Worm (Caenorhabditis elegans) whole organism, L4 larva: ENCODE results near the gene R04E5.7.

Experiments
- ZK546.5 ChIP-seq, 2 experiments: sonication (generic microtip); optimal IDR thresholded peaks; 2 replicates each; lab custom pipeline; 2017; ENCODE audit warnings: missing biosample characterization in 2 of 2, missing genetic modification characterization in 2 of 2
- egl-27 ChIP-seq: sonication (generic microtip); optimal IDR thresholded peaks from 3 replicates; lab custom pipeline; 2017; ENCODE audit warnings: missing biosample characterization, missing genetic modification reagents, missing genetic modification characterization
- fkh-10 ChIP-seq: fragments of 150-350 bp; optimal IDR thresholded peaks from 2 replicates; lab custom pipeline; 2014; ENCODE audit warnings: missing biosample characterization, missing genetic modification reagents, missing genetic modification characterization
- madf-9 ChIP-seq: fragments of 200-800 bp; sonication (Bioruptor generic); conservative IDR thresholded peaks from 2 replicates; pipeline ENCODE4 v1.3.6; 2022; ENCODE audit warnings: missing genetic modification reagents, missing genetic modification characterization, missing compliant biosample characterization
- nhr-25 ChIP-seq: sonication (generic microtip); optimal IDR thresholded peaks from 2 replicates; lab custom pipeline; 2017; ENCODE audit warnings: missing genetic modification characterization, mild to moderate bottlenecking, missing compliant biosample characterization, antibody characterized with exemption, moderate library complexity, borderline replicate concordance; ENCODE audit not compliant: insufficient read depth
- unc-39 ChIP-seq: sonication (generic microtip); optimal IDR thresholded peaks from 2 replicates; lab custom pipeline; 2017; ENCODE audit warnings: missing biosample characterization, missing genetic modification characterization

- TF ChIP-seq fkh-10 (GFP tag; lab: Kevin White, UChicago), result no peak
- no peak for TF ChIP-seq unc-39 (tag; lab: Kevin White, UChicago)
- no peak for TF ChIP-seq madf-9 (GFP tag; lab: Robert Waterston, UW)
- no peak for TF ChIP-seq nhr-25 (tag; lab: Kevin White, UChicago)
- TF ChIP-seq ZK546.5 (tag; optimal IDR thresholded peaks at IDR 0.05; lab: Kevin White, UChicago), result no peak
- no peak for TF ChIP-seq egl-27 (tag; lab: Kevin White, UChicago)
These were observed 3.3 kb upstream of the R04E5.7 start for ce11 chrX:8800355-8800754.
